Worm (Caenorhabditis elegans) whole organism, mixed stage, embryonic: ENCODE measurements around the gene hlh-27.

Experiments used
- blmp-1 ChIP-seq: fragments of 150-350 bp; optimal IDR thresholded peaks from 2 replicates; lab custom pipeline; 2014; ENCODE audit warnings: missing biosample characterization, missing genetic modification characterization
- ces-1 ChIP-seq: fragments of 150-350 bp; optimal IDR thresholded peaks from 2 replicates; lab custom pipeline; 2014; ENCODE audit warnings: missing biosample characterization, missing genetic modification reagents, missing genetic modification characterization
- elt-3 ChIP-seq: fragments of 150-350 bp; optimal IDR thresholded peaks from 2 replicates; lab custom pipeline; 2014; ENCODE audit warnings: missing biosample characterization, missing genetic modification characterization
- lin-32 ChIP-seq: fragments of 200-800 bp; sonication (Bioruptor generic); optimal IDR thresholded peaks from 2 replicates; lab custom pipeline; 2018; ENCODE audit warnings: mild to moderate bottlenecking, missing genetic modification characterization, missing compliant biosample characterization
- lsy-2 ChIP-seq: fragments of 150-350 bp; optimal IDR thresholded peaks from 2 replicates; lab custom pipeline; 2014; ENCODE audit warnings: missing biosample characterization, missing genetic modification characterization
- mab-5 ChIP-seq: fragments of 150-350 bp; optimal IDR thresholded peaks from 2 replicates; lab custom pipeline; 2014; ENCODE audit warnings: missing biosample characterization, missing genetic modification characterization
- mls-2 ChIP-seq: sonication (generic microtip); optimal IDR thresholded peaks from 2 replicates; lab custom pipeline; 2016; ENCODE audit warnings: mild to moderate bottlenecking, missing genetic modification characterization, moderate library complexity, missing compliant biosample characterization
- nhr-237 ChIP-seq: fragments of 150-350 bp; optimal IDR thresholded peaks from 2 replicates; lab custom pipeline; 2014; ENCODE audit warnings: missing biosample characterization, missing genetic modification characterization
- nhr-28 ChIP-seq: fragments of 150-350 bp; optimal IDR thresholded peaks from 2 replicates; lab custom pipeline; 2014; ENCODE audit warnings: missing biosample characterization, missing genetic modification characterization
- pha-4 ChIP-seq: fragments of 150-350 bp; optimal IDR thresholded peaks from 2 replicates; lab custom pipeline; 2018; ENCODE audit warnings: missing biosample characterization, missing genetic modification reagents, missing genetic modification characterization
- sptf-1 ChIP-seq: sonication (generic microtip); optimal IDR thresholded peaks from 2 replicates; lab custom pipeline; 2017; ENCODE audit warnings: mild to moderate bottlenecking, missing genetic modification characterization, moderate library complexity, missing compliant biosample characterization
- unc-39 ChIP-seq: fragments of 150-350 bp; optimal IDR thresholded peaks from 2 replicates; lab custom pipeline; 2014; ENCODE audit warnings: missing biosample characterization, missing genetic modification characterization
- unc-62 ChIP-seq: fragments of 150-350 bp; optimal IDR thresholded peaks from 2 replicates; lab custom pipeline; 2014; ENCODE audit warnings: missing biosample characterization, missing genetic modification reagents, missing genetic modification characterization
- ztf-11 ChIP-seq: fragments of 150-350 bp; optimal IDR thresholded peaks from 2 replicates; lab custom pipeline; 2014; ENCODE audit warnings: missing biosample characterization, missing genetic modification characterization

DNA sequence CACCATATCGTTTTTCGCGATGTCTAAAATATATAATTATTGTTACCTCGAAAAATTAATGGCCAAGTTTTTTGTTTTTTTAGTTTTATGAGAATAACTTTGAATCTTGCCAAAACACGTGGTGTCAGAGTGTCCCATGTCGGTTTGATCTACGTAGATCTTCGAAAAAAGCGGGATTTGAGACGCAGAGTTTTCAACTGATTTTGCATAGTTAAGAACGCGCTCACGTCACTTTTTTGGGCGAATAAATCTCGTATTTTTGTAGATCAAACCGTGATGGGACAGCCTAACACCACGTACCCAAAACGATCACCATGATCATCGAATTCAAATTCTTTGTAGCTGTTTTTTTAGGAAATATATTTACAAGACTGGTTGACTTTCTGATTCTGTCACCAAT is 42.5 kb downstream of the hlh-27 start:
- no peak for TF ChIP-seq mab-5 (tag; lab: Kevin White, UChicago)
- TF ChIP-seq lsy-2 (tag; lab: Kevin White, UChicago) = no peak
- no peak for TF ChIP-seq ces-1 (GFP tag; lab: Kevin White, UChicago)
- TF ChIP-seq elt-3 = no peak
- TF ChIP-seq mls-2 (tag; lab: Kevin White, UChicago) = no peak
- no peak for TF ChIP-seq unc-62 (GFP tag; lab: Kevin White, UChicago)
- TF ChIP-seq blmp-1 (tag; lab: Kevin White, UChicago) = no peak
- no peak for TF ChIP-seq unc-39 (tag; lab: Kevin White, UChicago)
- no peak for TF ChIP-seq nhr-28 (tag; lab: Kevin White, UChicago)
- TF ChIP-seq lin-32 (GFP tag; lab: Kevin White, UChicago) = no peak
- TF ChIP-seq pha-4 (tag; lab: Kevin White, UChicago) = no peak
- TF ChIP-seq sptf-1 = no peak
- no peak for TF ChIP-seq nhr-237 (tag; lab: Kevin White, UChicago)
- no peak for TF ChIP-seq ztf-11 (tag; lab: Kevin White, UChicago)
